Worm (Caenorhabditis elegans): ENCODE measurements around the gene hsb-1.

DNA sequence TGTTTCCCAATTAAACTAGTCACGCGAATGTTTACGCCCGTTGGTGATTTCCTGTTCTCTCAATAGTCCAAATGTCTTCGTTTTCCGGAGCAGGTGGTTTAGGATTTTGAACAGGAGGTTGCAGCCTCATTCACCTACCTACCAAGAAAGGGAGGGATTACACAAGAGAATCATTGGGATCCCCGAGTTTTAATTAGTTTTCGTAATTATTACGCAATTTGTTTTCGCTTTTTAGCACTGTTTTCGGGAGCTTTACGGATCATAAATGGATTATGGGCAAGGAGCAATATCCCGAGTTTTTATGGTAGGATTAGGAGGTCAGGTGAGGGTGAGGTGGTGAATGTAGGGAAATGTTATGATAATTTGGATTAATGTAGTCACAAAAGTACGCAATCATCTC, 21.1 kb downstream of the hsb-1 start:
- TF ChIP-seq dpl-1 (GFP tag; optimal IDR thresholded peaks at IDR 0.05): no peak
- no peak for TF ChIP-seq ZK337.2 (GFP tag; IDR thresholded peaks at IDR 0.05)
- TF ChIP-seq lin-15B (tag; optimal IDR thresholded peaks at IDR 0.05): no peak
- no peak for TF ChIP-seq lir-3 (tag; optimal IDR thresholded peaks at IDR 0.05)
- TF ChIP-seq jun-1 (tag; optimal IDR thresholded peaks at IDR 0.05): no peak
- TF ChIP-seq zfp-2 (tag; optimal IDR thresholded peaks at IDR 0.05): no peak
- no peak for TF ChIP-seq mes-2 (tag; optimal IDR thresholded peaks at IDR 0.05; ENCODE audit: poor library complexity, severe bottlenecking)
- TF ChIP-seq ZK546.5 (tag; optimal IDR thresholded peaks at IDR 0.05): no peak

Measured in whole organism, L4 larva.